Worm (Caenorhabditis elegans) whole organism, L2 larva: ENCODE results near the gene F14F7.4.

Experiments used
- fos-1 ChIP-seq: fragments of 150-350 bp; optimal IDR thresholded peaks from 2 replicates; lab custom pipeline; 2014; ENCODE audit warnings: missing biosample characterization, missing genetic modification characterization
- lin-39 ChIP-seq: fragments of 150-350 bp; optimal IDR thresholded peaks from 2 replicates; lab custom pipeline; 2014; ENCODE audit warnings: missing biosample characterization, missing genetic modification reagents, missing genetic modification characterization

DNA sequence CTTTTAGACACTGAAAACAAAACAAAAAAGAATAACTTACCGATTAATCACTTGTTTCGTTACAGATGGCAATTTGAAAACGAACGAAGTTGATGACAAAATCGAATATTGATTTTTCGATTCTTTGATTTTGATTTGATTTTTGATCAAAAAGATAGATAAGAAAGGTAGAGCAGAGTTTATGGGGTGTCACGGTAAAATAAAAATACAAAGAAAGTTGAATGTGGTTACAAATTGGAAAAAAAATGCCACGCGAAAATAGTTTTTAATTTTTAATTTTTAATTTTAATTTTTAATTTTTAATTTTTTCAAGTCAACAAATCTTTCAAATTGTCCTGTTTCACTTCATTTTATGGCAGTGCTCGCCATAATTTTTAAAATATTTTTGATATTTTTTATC lies 25.8 kb upstream of the F14F7.4 start, which contains the start of gene F54F12.1:
- TF ChIP-seq lin-39 (tag; lab: Kevin White, UChicago) (no peak), fos-1 (tag; lab: Kevin White, UChicago) (no peak)
